Worm (Caenorhabditis elegans) whole organism, L4 larva: ENCODE results near the gene jmjd-3.3.
A peak's percentile ranks its signal among the peaks of the same experiment; 100 is the strongest.

Experiments
- D1046.2 ChIP-seq: fragments of 200-800 bp; sonication (Bioruptor generic); IDR thresholded peaks from 2 replicates; pipeline ENCODE4 v1.3.6; 2022; ENCODE audit warnings: missing genetic modification characterization, missing compliant biosample characterization
- F10B5.3 ChIP-seq: sonication (generic microtip); optimal IDR thresholded peaks from 2 replicates; lab custom pipeline; 2016; ENCODE audit warnings: mild to moderate bottlenecking, missing genetic modification characterization, missing compliant biosample characterization
- F26F4.8 ChIP-seq: fragments of 200-800 bp; sonication (Bioruptor generic); conservative IDR thresholded peaks from 2 replicates; pipeline ENCODE4 v1.3.6; 2022; ENCODE audit warnings: missing genetic modification characterization, missing compliant biosample characterization
- T20F7.1 ChIP-seq: fragments of 200-800 bp; sonication (Bioruptor generic); optimal IDR thresholded peaks from 2 replicates; lab custom pipeline; 2018; ENCODE audit warnings: mild to moderate bottlenecking, missing genetic modification characterization, missing compliant biosample characterization
- Y48G9A.11 ChIP-seq: fragments of 200-800 bp; sonication (Bioruptor generic); IDR thresholded peaks from 2 replicates; pipeline ENCODE4 v1.3.6; 2022; ENCODE audit warnings: missing genetic modification reagents, missing genetic modification characterization, missing compliant biosample characterization
- Y75B8A.6 ChIP-seq: fragments of 200-800 bp; sonication (Bioruptor generic); IDR thresholded peaks from 2 replicates; pipeline ENCODE4 v1.3.6; 2022; ENCODE audit warnings: missing genetic modification reagents, missing genetic modification characterization, missing compliant biosample characterization
- arid-1 ChIP-seq: fragments of 200-800 bp; sonication (Bioruptor generic); conservative IDR thresholded peaks from 2 replicates; pipeline ENCODE4 v1.3.6; 2022; ENCODE audit warnings: missing genetic modification reagents, missing genetic modification characterization, missing compliant biosample characterization
- ceh-20 ChIP-seq: fragments of 200-800 bp; sonication (Bioruptor generic); IDR thresholded peaks from 2 replicates; pipeline ENCODE4 v1.3.6; 2022; ENCODE audit warnings: missing genetic modification reagents, missing genetic modification characterization, missing compliant biosample characterization
- ceh-28 ChIP-seq: fragments of 150-350 bp; optimal IDR thresholded peaks from 2 replicates; lab custom pipeline; 2014; ENCODE audit warnings: missing biosample characterization, missing genetic modification reagents, missing genetic modification characterization
- ceh-62 ChIP-seq: sonication (generic microtip); optimal IDR thresholded peaks from 2 replicates; lab custom pipeline; 2017; ENCODE audit warnings: missing biosample characterization, missing genetic modification characterization
- ces-1 ChIP-seq: fragments of 150-350 bp; sonication (generic microtip); optimal IDR thresholded peaks from 4 replicates; lab custom pipeline; 2014; ENCODE audit warnings: missing biosample characterization, missing genetic modification reagents, missing genetic modification characterization
- daf-16 ChIP-seq, 3 experiments: sonication (generic microtip); optimal IDR thresholded peaks; 2 replicates each; lab custom pipeline; 2016 to 2017; ENCODE audit warnings: missing genetic modification characterization in 3 of 3, missing genetic modification reagents in 3 of 3, mild to moderate bottlenecking in 2 of 3, missing compliant biosample characterization in 2 of 3, missing biosample characterization in 1 of 3, moderate library complexity in 1 of 3
- dmd-8 ChIP-seq: fragments of 200-800 bp; sonication (Bioruptor generic); IDR thresholded peaks from 2 replicates; pipeline ENCODE4 v1.3.6; 2022; ENCODE audit warnings: missing genetic modification characterization, missing compliant biosample characterization
- duxl-1 ChIP-seq: sonication (generic microtip); optimal IDR thresholded peaks from 2 replicates; lab custom pipeline; 2016; ENCODE audit warnings: mild to moderate bottlenecking, missing genetic modification characterization, moderate library complexity, missing compliant biosample characterization; ENCODE audit not compliant: poor library complexity
- dve-1 ChIP-seq: sonication (generic microtip); optimal IDR thresholded peaks from 2 replicates; lab custom pipeline; 2017; ENCODE audit warnings: antibody characterized with exemption, mild to moderate bottlenecking, missing genetic modification characterization, missing compliant biosample characterization; ENCODE audit not compliant: insufficient read depth
- egl-43 ChIP-seq: fragments of 200-800 bp; sonication (Bioruptor generic); IDR thresholded peaks from 2 replicates; pipeline ENCODE4 v1.3.6; 2022; ENCODE audit warnings: missing genetic modification reagents, missing genetic modification characterization, missing compliant biosample characterization
- gei-8 ChIP-seq: fragments of 200-800 bp; sonication (Bioruptor generic); optimal IDR thresholded peaks from 2 replicates; lab custom pipeline; 2018; ENCODE audit warnings: mild to moderate bottlenecking, missing genetic modification characterization, missing compliant biosample characterization
- hmg-1.1 ChIP-seq: fragments of 200-800 bp; sonication (Bioruptor generic); IDR thresholded peaks from 2 replicates; pipeline ENCODE4 v1.3.6; 2022; ENCODE audit warnings: missing genetic modification reagents, missing genetic modification characterization, missing compliant biosample characterization
- jun-1 ChIP-seq: fragments of 150-350 bp; optimal IDR thresholded peaks from 2 replicates; lab custom pipeline; 2014; ENCODE audit warnings: missing biosample characterization, missing genetic modification reagents, missing genetic modification characterization
- lim-7 ChIP-seq: fragments of 200-800 bp; sonication (Bioruptor generic); IDR thresholded peaks from 2 replicates; pipeline ENCODE4 v1.3.6; 2022; ENCODE audit warnings: missing genetic modification characterization, missing compliant biosample characterization
- lin-29 ChIP-seq: fragments of 200-800 bp; sonication (Bioruptor generic); IDR thresholded peaks from 2 replicates; pipeline ENCODE4 v1.3.6; 2022; ENCODE audit warnings: missing genetic modification reagents, missing genetic modification characterization, missing compliant biosample characterization
- lin-38 ChIP-seq: fragments of 200-800 bp; sonication (Bioruptor generic); IDR thresholded peaks from 2 replicates; pipeline ENCODE4 v1.3.6; 2022; ENCODE audit warnings: missing genetic modification reagents, missing genetic modification characterization, missing compliant biosample characterization
- lsy-2 ChIP-seq, 2 experiments: fragments of 150-350 bp in 1 of 2; sonication (generic microtip) in 1 of 2; optimal IDR thresholded peaks; 2 replicates each; lab custom pipeline; 2014 to 2017; ENCODE audit warnings: missing biosample characterization in 2 of 2, missing genetic modification characterization in 2 of 2
- mdl-1 ChIP-seq, 2 experiments: fragments of 150-350 bp in 1 of 2; sonication (generic microtip) in 1 of 2; optimal IDR thresholded peaks; 2 replicates each; lab custom pipeline; 2014 to 2017; ENCODE audit warnings: missing biosample characterization in 2 of 2, missing genetic modification characterization in 2 of 2
- mes-2 ChIP-seq: sonication (generic microtip); optimal IDR thresholded peaks from 2 replicates; lab custom pipeline; 2016; ENCODE audit warnings: missing genotype, mild to moderate bottlenecking, missing genetic modification characterization, missing compliant biosample characterization; ENCODE audit not compliant: poor library complexity, severe bottlenecking
- mxl-3 ChIP-seq: fragments of 200-800 bp; sonication (Bioruptor generic); optimal IDR thresholded peaks from 2 replicates; lab custom pipeline; 2018; ENCODE audit warnings: mild to moderate bottlenecking, missing genetic modification characterization, missing compliant biosample characterization
- nhr-11 ChIP-seq: fragments of 150-350 bp; optimal IDR thresholded peaks from 2 replicates; lab custom pipeline; 2014; ENCODE audit warnings: missing biosample characterization, missing genetic modification characterization
- nhr-237 ChIP-seq: sonication (generic microtip); optimal IDR thresholded peaks from 2 replicates; lab custom pipeline; 2017; ENCODE audit warnings: missing biosample characterization, missing genetic modification characterization
- nhr-41 ChIP-seq: fragments of 200-800 bp; sonication (Bioruptor generic); IDR thresholded peaks from 2 replicates; pipeline ENCODE4 v1.3.6; 2022; ENCODE audit warnings: missing genetic modification reagents, missing genetic modification characterization, missing compliant biosample characterization
- nhr-42 ChIP-seq: fragments of 200-800 bp; sonication (Bioruptor generic); IDR thresholded peaks from 2 replicates; pipeline ENCODE4 v1.3.6; 2022; ENCODE audit warnings: missing genetic modification characterization, missing compliant biosample characterization
- pha-4 ChIP-seq, 2 experiments: fragments of 150-350 bp in 1 of 2; fragments of 200-800 bp in 1 of 2; sonication (Bioruptor generic) in 1 of 2; IDR thresholded peaks in 1 of 2; optimal IDR thresholded peaks in 1 of 2; 2 replicates each; pipeline versions ENCODE4 v1.3.6 to Lab custom; 2014 to 2022; ENCODE audit warnings: missing genetic modification characterization in 2 of 2, missing genetic modification reagents in 2 of 2, missing biosample characterization in 1 of 2, missing compliant biosample characterization in 1 of 2
- php-3 ChIP-seq: fragments of 200-800 bp; sonication (Bioruptor generic); IDR thresholded peaks from 2 replicates; pipeline ENCODE4 v1.3.6; 2022; ENCODE audit warnings: missing genetic modification reagents, missing genetic modification characterization, missing compliant biosample characterization
- rbr-2 ChIP-seq: sonication (generic microtip); optimal IDR thresholded peaks from 2 replicates; lab custom pipeline; 2016; ENCODE audit warnings: missing genotype, missing genetic modification characterization, missing compliant biosample characterization
- saeg-2 ChIP-seq: fragments of 200-800 bp; sonication (Bioruptor generic); IDR thresholded peaks from 2 replicates; pipeline ENCODE4 v1.3.6; 2022; ENCODE audit warnings: missing genetic modification reagents, missing genetic modification characterization, missing compliant biosample characterization
- set-16 ChIP-seq: fragments of 200-800 bp; sonication (Bioruptor generic); IDR thresholded peaks from 2 replicates; pipeline ENCODE4 v1.3.6; 2022; ENCODE audit warnings: missing genetic modification reagents, missing genetic modification characterization, missing compliant biosample characterization
- snpc-1.2 ChIP-seq: fragments of 200-800 bp; sonication (Bioruptor generic); IDR thresholded peaks from 2 replicates; pipeline ENCODE4 v1.3.6; 2022; ENCODE audit warnings: missing genetic modification reagents, missing genetic modification characterization, missing compliant biosample characterization
- spr-1 ChIP-seq: sonication (generic microtip); optimal IDR thresholded peaks from 2 replicates; lab custom pipeline; 2016; ENCODE audit warnings: mild to moderate bottlenecking, missing genetic modification characterization, missing compliant biosample characterization
- spr-3 ChIP-seq: fragments of 200-800 bp; sonication (Bioruptor generic); optimal IDR thresholded peaks from 2 replicates; lab custom pipeline; 2018; ENCODE audit warnings: mild to moderate bottlenecking, missing genetic modification characterization, missing compliant biosample characterization
- unc-130 ChIP-seq: sonication (generic microtip); optimal IDR thresholded peaks from 2 replicates; lab custom pipeline; 2016; ENCODE audit warnings: missing genetic modification reagents, missing genetic modification characterization, missing compliant biosample characterization
- unc-39 ChIP-seq: sonication (generic microtip); optimal IDR thresholded peaks from 2 replicates; lab custom pipeline; 2017; ENCODE audit warnings: missing biosample characterization, missing genetic modification characterization
- vab-7 ChIP-seq: fragments of 200-800 bp; sonication (Bioruptor generic); IDR thresholded peaks from 2 replicates; pipeline ENCODE4 v1.3.6; 2022; ENCODE audit warnings: missing genetic modification reagents, missing genetic modification characterization, missing compliant biosample characterization
- zfp-2 ChIP-seq: sonication (generic microtip); optimal IDR thresholded peaks from 2 replicates; lab custom pipeline; 2016; ENCODE audit warnings: mild to moderate bottlenecking, missing genetic modification characterization, missing compliant biosample characterization
- zfp-3 ChIP-seq: fragments of 200-800 bp; sonication (Bioruptor generic); conservative IDR thresholded peaks from 2 replicates; pipeline ENCODE4 v1.3.6; 2022; ENCODE audit warnings: missing genetic modification reagents, missing genetic modification characterization, missing compliant biosample characterization
- ztf-11 ChIP-seq: fragments of 150-350 bp; optimal IDR thresholded peaks from 2 replicates; lab custom pipeline; 2014; ENCODE audit warnings: missing biosample characterization, missing genetic modification characterization
- ztf-7 ChIP-seq: fragments of 150-350 bp; optimal IDR thresholded peaks from 2 replicates; lab custom pipeline; 2014; ENCODE audit warnings: missing biosample characterization, missing genetic modification characterization

Gene jmjd-3.3

DNA sequence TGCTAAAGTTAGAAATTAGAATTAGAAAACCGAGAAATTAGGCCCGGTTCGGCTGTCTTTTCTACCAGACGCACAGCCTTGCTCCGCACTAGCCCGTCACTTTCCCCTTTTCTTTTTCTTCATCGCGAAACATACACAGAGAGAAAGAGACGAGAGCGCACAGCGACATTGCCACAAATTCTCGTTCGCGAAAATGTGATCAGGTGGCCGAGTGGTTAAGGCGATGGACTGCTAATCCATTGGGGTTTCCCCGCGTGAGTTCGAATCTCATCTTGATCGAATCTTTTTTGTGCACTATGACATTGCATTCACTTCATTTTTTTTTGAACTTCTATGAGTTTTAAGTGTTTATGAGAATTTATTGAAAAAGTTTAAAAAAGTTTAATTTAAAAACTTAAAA, 6.2 kb downstream of the jmjd-3.3 start (continued):
- TF ChIP-seq php-3 (GFP tag; lab: Robert Waterston, UW) (peak; percentile 27; the same call in 1 of the 2 replicates), snpc-1.2 (peak; percentile 81), ceh-20 (peak; percentile 62; the same call in 1 of the 2 replicates), rbr-2 (tag; lab: Kevin White, UChicago) (peak; percentile 74), ztf-7 (peak; percentile 51), jun-1 (tag; lab: Kevin White, UChicago) (peak; percentile 20), set-16 (GFP tag; lab: Robert Waterston, UW) (no peak), zfp-3 (GFP tag; lab: Robert Waterston, UW) (peak; percentile 37; the same call in 1 of the 2 replicates), F10B5.3 (tag; lab: Kevin White, UChicago) (no peak), arid-1 (GFP tag; lab: Robert Waterston, UW) (0 out of 2 replicates have a peak, but pooled peaks have one; percentile 53), Y75B8A.6 (GFP tag; lab: Robert Waterston, UW) (no peak), pha-4 (GFP tag; IDR thresholded peaks at IDR 0.05; lab: Robert Waterston, UW) (no peak), pha-4 (tag; optimal IDR thresholded peaks at IDR 0.05; lab: Kevin White, UChicago) (no peak), Y48G9A.11 (GFP tag; lab: Robert Waterston, UW) (no peak), ztf-11 (tag; lab: Kevin White, UChicago) (no peak), lin-29 (0 out of 2 replicates have a peak, but pooled peaks have one; percentile 44), unc-39 (tag; lab: Kevin White, UChicago) (no peak), nhr-237 (no peak), ces-1 (GFP tag; lab: Kevin White, UChicago) (no peak), mdl-1 (tag; optimal IDR thresholded peaks at IDR 0.05; lab: Kevin White, UChicago) (peak in 1 of 2 experiments; percentile 29), T20F7.1 (GFP tag; lab: Kevin White, UChicago) (no peak)

DNA sequence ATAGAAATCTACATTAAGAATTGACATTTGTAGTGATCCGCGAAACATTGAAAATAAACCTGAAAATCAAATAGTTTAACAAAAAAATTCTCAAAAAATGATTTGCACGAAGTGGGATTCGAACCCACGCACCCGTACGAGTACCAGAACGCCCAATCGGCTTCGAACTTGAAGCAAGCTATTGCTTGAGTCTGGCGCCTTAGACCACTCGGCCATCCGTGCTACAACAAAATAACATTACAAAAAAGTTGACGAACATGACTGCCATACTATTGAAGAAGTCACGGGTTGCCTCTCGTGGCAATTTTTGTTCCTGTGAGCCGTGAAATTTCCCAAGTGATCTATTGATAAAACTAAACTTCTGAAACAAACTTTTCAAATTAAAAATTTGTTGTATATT, 7.1 kb downstream of the jmjd-3.3 start:
- TF ChIP-seq lim-7 (GFP tag; lab: Robert Waterston, UW): 0 out of 2 replicates have a peak, but pooled peaks have one; percentile 46
- no peak for TF ChIP-seq dve-1 (tag; lab: Kevin White, UChicago)
- no peak for TF ChIP-seq nhr-42
- TF ChIP-seq unc-130 (GFP tag; lab: Kevin White, UChicago): no peak
- 0 out of 2 replicates have a peak, but pooled peaks have one; percentile 15 for TF ChIP-seq dmd-8 (GFP tag; lab: Robert Waterston, UW)
- peak; percentile 80 for TF ChIP-seq snpc-1.2
- TF ChIP-seq saeg-2 (GFP tag; lab: Robert Waterston, UW): no peak
- TF ChIP-seq ceh-28: no peak
- peak; percentile 35 for TF ChIP-seq lin-38
- no peak for TF ChIP-seq mes-2 (tag; lab: Kevin White, UChicago)
- peak in 1 of 2 experiments; percentile 18 for TF ChIP-seq daf-16 (GFP tag; optimal IDR thresholded peaks at IDR 0.05; lab: Kevin White, UChicago)
- TF ChIP-seq daf-16 (tag; optimal IDR thresholded peaks at IDR 0.05; lab: Kevin White, UChicago): no peak
- TF ChIP-seq mdl-1 (tag; optimal IDR thresholded peaks at IDR 0.05; lab: Kevin White, UChicago): no peak
- no peak for TF ChIP-seq F26F4.8 (GFP tag; lab: Robert Waterston, UW)
- no peak for TF ChIP-seq lsy-2 (tag; optimal IDR thresholded peaks at IDR 0.05; lab: Kevin White, UChicago)
- TF ChIP-seq mxl-3 (GFP tag; lab: Kevin White, UChicago): no peak
- no peak for TF ChIP-seq ces-1 (GFP tag; lab: Kevin White, UChicago)
- no peak for TF ChIP-seq nhr-11 (tag; lab: Kevin White, UChicago)
- no peak for TF ChIP-seq ceh-62 (tag; lab: Kevin White, UChicago)
- no peak for TF ChIP-seq hmg-1.1 (GFP tag; lab: Robert Waterston, UW)
- no peak for TF ChIP-seq gei-8 (GFP tag; lab: Kevin White, UChicago)
- no peak for TF ChIP-seq spr-3 (GFP tag; lab: Kevin White, UChicago)
- no peak for TF ChIP-seq duxl-1 (tag; lab: Kevin White, UChicago)
- TF ChIP-seq spr-1 (tag; lab: Kevin White, UChicago): no peak
- 0 out of 2 replicates have a peak, but pooled peaks have one; percentile 21 for TF ChIP-seq D1046.2 (GFP tag; lab: Robert Waterston, UW)
- TF ChIP-seq vab-7 (GFP tag; lab: Robert Waterston, UW): peak; percentile 48; the same call in 1 of the 2 replicates
- no peak for TF ChIP-seq nhr-41
- TF ChIP-seq zfp-2 (tag; lab: Kevin White, UChicago): no peak
- TF ChIP-seq egl-43 (GFP tag; lab: Robert Waterston, UW): peak; percentile 72
